Fruit fly (Drosophila melanogaster) whole organism: ENCODE data around the gene niki.

Source experiments
- Dll ChIP-seq: fragments of >200 bp; optimal IDR thresholded peaks from 2 replicates; lab custom pipeline; 2017
- EcR ChIP-seq, 2 experiments: fragments of >200 bp; optimal IDR thresholded peaks; 2 replicates each; lab custom pipeline; 2017; ENCODE audit warnings: missing biosample characterization in 2 of 2, missing genetic modification characterization in 2 of 2, missing genetic modification reagents in 2 of 2
- pan ChIP-seq: fragments of >200 bp; optimal IDR thresholded peaks from 2 replicates; lab custom pipeline; 2017
- psq ChIP-seq: fragments of >200 bp; optimal IDR thresholded peaks from 2 replicates; lab custom pipeline; 2017
- usp ChIP-seq: fragments of >200 bp; optimal IDR thresholded peaks from 2 replicates; lab custom pipeline; 2017; ENCODE audit warnings: missing biosample characterization, missing genetic modification characterization, mixed read lengths

DNA sequence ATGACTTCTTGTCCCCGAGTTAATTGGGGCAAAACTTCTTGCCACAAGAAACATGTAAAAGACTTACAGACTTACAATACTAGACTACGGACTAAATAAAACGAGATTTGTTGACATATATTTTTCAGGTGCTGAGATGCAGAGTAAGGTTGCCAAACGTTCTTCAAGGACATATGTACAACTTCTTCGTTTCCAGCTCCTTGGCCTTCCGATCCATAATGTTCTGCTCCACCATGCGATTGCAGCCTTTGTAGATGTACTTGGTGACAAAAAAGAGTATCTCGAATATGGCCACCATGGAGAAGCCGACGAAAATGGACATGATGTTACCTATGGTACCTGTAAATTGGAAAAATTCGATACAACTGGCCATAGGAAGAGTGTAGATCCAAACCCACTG lies 32.0 kb upstream of the niki start, which contains the start of gene CAH4:
- TF ChIP-seq Dll (lab: Kevin White, UChicago): no peak
- no peak for TF ChIP-seq usp (GFP tag; lab: Kevin White, UChicago)
- no peak for TF ChIP-seq pan (lab: Kevin White, UChicago)
- no peak for TF ChIP-seq EcR (GFP tag; optimal IDR thresholded peaks at IDR 0.05; lab: Kevin White, UChicago)
- no peak for TF ChIP-seq psq
